Worm (Caenorhabditis elegans): ENCODE data around the gene R08C7.8.

R08C7.8 gene

ce11 chrIV:4475362-4476086, 41.2 kb upstream of the R08C7.8 start (continued):
- TF ChIP-seq snpc-1.3 (tag; optimal IDR thresholded peaks at IDR 0.05; ENCODE audit: insufficient read depth), result no peak
- TF ChIP-seq Y56A3A.18 (GFP tag; IDR thresholded peaks at IDR 0.05), result no peak
- peak; percentile 28 for TF ChIP-seq atf-7 (tag; optimal IDR thresholded peaks at IDR 0.05)
- 0 out of 2 replicates have a peak, but pooled peaks have one; percentile 33 for TF ChIP-seq K11D2.4 (GFP tag; IDR thresholded peaks at IDR 0.05)
- no peak for TF ChIP-seq sptf-2 (GFP tag; optimal IDR thresholded peaks at IDR 0.05)
- no peak for TF ChIP-seq F39B2.1 (GFP tag; IDR thresholded peaks at IDR 0.05)
- TF ChIP-seq egrh-3 (GFP tag; IDR thresholded peaks at IDR 0.05), result no peak
- TF ChIP-seq lag-1 (GFP tag; IDR thresholded peaks at IDR 0.05), result no peak
- peak; percentile 13; the same call in 1 of the 2 replicates for TF ChIP-seq ekl-4 (GFP tag; IDR thresholded peaks at IDR 0.05)
- 0 out of 2 replicates have a peak, but pooled peaks have one; percentile 50 for TF ChIP-seq madf-3 (GFP tag; IDR thresholded peaks at IDR 0.05)
- no peak for TF ChIP-seq F37B4.10 (GFP tag; IDR thresholded peaks at IDR 0.05)
- TF ChIP-seq nhr-80 (tag; optimal IDR thresholded peaks at IDR 0.05), result peak; percentile 41
- TF ChIP-seq lin-54 (GFP tag; optimal IDR thresholded peaks at IDR 0.05), result no peak
- TF ChIP-seq cebp-1 (GFP tag; IDR thresholded peaks at IDR 0.05), result no peak
- peak; percentile 6 for TF ChIP-seq cebp-1 (tag; optimal IDR thresholded peaks at IDR 0.05)
- TF ChIP-seq let-526 (GFP tag; IDR thresholded peaks at IDR 0.05), result no peak
- TF ChIP-seq T07F8.4 (tag; optimal IDR thresholded peaks at IDR 0.05), result no peak
- TF ChIP-seq egl-44 (GFP tag; IDR thresholded peaks at IDR 0.05), result no peak
- TF ChIP-seq C17E4.6 (GFP tag; IDR thresholded peaks at IDR 0.05), result no peak
- TF ChIP-seq ccch-3 (GFP tag; optimal IDR thresholded peaks at IDR 0.05), result no peak
- TF ChIP-seq madf-10 (tag; optimal IDR thresholded peaks at IDR 0.05), result no peak
- no peak for TF ChIP-seq attf-3 (GFP tag; conservative IDR thresholded peaks at IDR 0.05)
- no peak for TF ChIP-seq sdz-38 (tag; optimal IDR thresholded peaks at IDR 0.05)
- no peak for TF ChIP-seq T26A5.8 (tag; optimal IDR thresholded peaks at IDR 0.05)
- TF ChIP-seq unc-62 (GFP tag; optimal IDR thresholded peaks at IDR 0.05), result no peak
- peak in 1 of 2 experiments; percentile 17 for TF ChIP-seq let-607 (tag; optimal IDR thresholded peaks at IDR 0.05)
- TF ChIP-seq nfyb-1 (GFP tag; IDR thresholded peaks at IDR 0.05), result no peak
- no peak for TF ChIP-seq ztf-3 (GFP tag; optimal IDR thresholded peaks at IDR 0.05)
- TF ChIP-seq rec-8 (tag; optimal IDR thresholded peaks at IDR 0.05), result no peak
- TF ChIP-seq bed-1 (GFP tag; IDR thresholded peaks at IDR 0.05), result 0 out of 2 replicates have a peak, but pooled peaks have one; percentile 10
- no peak for TF ChIP-seq nhr-90 (tag; optimal IDR thresholded peaks at IDR 0.05)
- 0 out of 2 replicates have a peak, but pooled peaks have one; percentile 54 for TF ChIP-seq lin-26 (GFP tag; IDR thresholded peaks at IDR 0.05)
- no peak for TF ChIP-seq somi-1 (GFP tag; optimal IDR thresholded peaks at IDR 0.05)
- TF ChIP-seq mel-28 (tag; optimal IDR thresholded peaks at IDR 0.05; ENCODE audit: borderline replicate concordance), result no peak
- TF ChIP-seq dpff-1 (tag; optimal IDR thresholded peaks at IDR 0.05), result no peak
- no peak for TF ChIP-seq dpl-1 (GFP tag; optimal IDR thresholded peaks at IDR 0.05)
- no peak for TF ChIP-seq rpc-1 (optimal IDR thresholded peaks at IDR 0.05)
- no peak for TF ChIP-seq rpc-1 (tag; optimal IDR thresholded peaks at IDR 0.05)
- TF ChIP-seq gei-17 (GFP tag; optimal IDR thresholded peaks at IDR 0.05), result no peak
- TF ChIP-seq F52B5.7 (tag; optimal IDR thresholded peaks at IDR 0.05), result no peak
- TF ChIP-seq ztf-6 (GFP tag; IDR thresholded peaks at IDR 0.05), result no peak
- TF ChIP-seq nhr-27 (tag; optimal IDR thresholded peaks at IDR 0.05), result no peak
- TF ChIP-seq pbrm-1 (GFP tag; IDR thresholded peaks at IDR 0.05), result no peak
- TF ChIP-seq F57A8.1 (GFP tag; optimal IDR thresholded peaks at IDR 0.05), result no peak
- no peak for TF ChIP-seq ztf-18 (tag; optimal IDR thresholded peaks at IDR 0.05)
- no peak for TF ChIP-seq ama-1 (optimal IDR thresholded peaks at IDR 0.05)
- no peak for TF ChIP-seq ama-1 (GFP tag; optimal IDR thresholded peaks at IDR 0.05)
- no peak for TF ChIP-seq mes-4 (tag; optimal IDR thresholded peaks at IDR 0.05)
- TF ChIP-seq aptf-3 (GFP tag; IDR thresholded peaks at IDR 0.05), result no peak

All from whole organism, young adult.